Fruit fly (Drosophila melanogaster): Measurements from ENCODE around the gene CG15399.

CG15399 gene

dm6 chr2L:2734215-2734614, 37.4 kb downstream of the CG15399 start (continued):
- TF ChIP-seq fd96Cb (tag; optimal IDR thresholded peaks at IDR 0.05) (peak; percentile 26), Atf-2 (GFP tag; optimal IDR thresholded peaks at IDR 0.05) (peak; percentile 19), ssp (GFP tag; IDR thresholded peaks at IDR 0.05) (0 out of 2 replicates have a peak, but pooled peaks have one; percentile 9), CG8944 (GFP tag; optimal IDR thresholded peaks at IDR 0.05) (no peak), Bteb2 (GFP tag; optimal IDR thresholded peaks at IDR 0.05) (peak; percentile 42), CG13775 (GFP tag; optimal IDR thresholded peaks at IDR 0.05) (peak; percentile 49), CG9727 (GFP tag; optimal IDR thresholded peaks at IDR 0.05) (peak; percentile 66), Xbp1 (GFP tag; optimal IDR thresholded peaks at IDR 0.05) (peak; percentile 31), CG17359 (tag; optimal IDR thresholded peaks at IDR 0.05) (peak; percentile 17), Ssrp (tag; optimal IDR thresholded peaks at IDR 0.05) (no peak), CG17361 (GFP tag; IDR thresholded peaks at IDR 0.05) (peak; percentile 53; the same call in 1 of the 3 replicates), nau (GFP tag; optimal IDR thresholded peaks at IDR 0.05) (no peak), gem (tag; optimal IDR thresholded peaks at IDR 0.05) (peak; percentile 68), CG8924 (tag; optimal IDR thresholded peaks at IDR 0.05) (peak; percentile 23), pfk (GFP tag; optimal IDR thresholded peaks at IDR 0.05) (no peak), CG30403 (GFP tag; optimal IDR thresholded peaks at IDR 0.05) (peak; percentile 58), gcm2 (GFP tag; optimal IDR thresholded peaks at IDR 0.05) (peak; percentile 2), Dip2 (GFP tag; IDR thresholded peaks at IDR 0.05) (no peak), Sry-δ (GFP tag; optimal IDR thresholded peaks at IDR 0.05) (no peak), CG10366 (GFP tag; IDR thresholded peaks at IDR 0.05) (peak; percentile 34; the same call in 1 of the 2 replicates), Gug (GFP tag; IDR thresholded peaks at IDR 0.05) (peak; percentile 4; the same call in 1 of the 4 replicates), C15 (GFP tag; IDR thresholded peaks at IDR 0.05) (no peak), Sin3A (optimal IDR thresholded peaks at IDR 0.05) (no peak), CG32532 (GFP tag; IDR thresholded peaks at IDR 0.05) (peak; percentile 71), yki (optimal IDR thresholded peaks at IDR 0.05) (no peak), aop (GFP tag; IDR thresholded peaks at IDR 0.05) (no peak), CG11247 (GFP tag; IDR thresholded peaks at IDR 0.05) (no peak; the same call in 1 of the 2 replicates), vvl (GFP tag; IDR thresholded peaks at IDR 0.05) (peak; percentile 50), CG1832 (GFP tag; optimal IDR thresholded peaks at IDR 0.05) (no peak), HLH4C (GFP tag; IDR thresholded peaks at IDR 0.05; ENCODE audit: partially characterized antibody) (no peak), fd102C (GFP tag; optimal IDR thresholded peaks at IDR 0.05) (no peak), ttk (GFP tag; IDR thresholded peaks at IDR 0.05) (no peak), Hmr (GFP tag; optimal IDR thresholded peaks at IDR 0.05) (peak; percentile 67), unpg (GFP tag; optimal IDR thresholded peaks at IDR 0.05) (peak; percentile 45), hth (optimal IDR thresholded peaks at IDR 0.05) (no peak), CG4328 (GFP tag; optimal IDR thresholded peaks at IDR 0.05) (no peak), pho (GFP tag; optimal IDR thresholded peaks at IDR 0.05) (peak; percentile 76), otp (GFP tag; IDR thresholded peaks at IDR 0.05) (no peak), BtbVII (GFP tag; optimal IDR thresholded peaks at IDR 0.05) (peak; percentile 50), gro (GFP tag; optimal IDR thresholded peaks at IDR 0.05) (peak; percentile 64), CG17912 (GFP tag; optimal IDR thresholded peaks at IDR 0.05) (no peak), sd (tag; optimal IDR thresholded peaks at IDR 0.05) (no peak), br (optimal IDR thresholded peaks at IDR 0.05) (no peak), cad (GFP tag; optimal IDR thresholded peaks at IDR 0.05) (no peak), fu2 (GFP tag; optimal IDR thresholded peaks at IDR 0.05) (peak; percentile 42), CG6765 (GFP tag; optimal IDR thresholded peaks at IDR 0.05) (peak; percentile 27), Jarid2 (GFP tag; optimal IDR thresholded peaks at IDR 0.05) (no peak), CG3407 (GFP tag; optimal IDR thresholded peaks at IDR 0.05) (no peak), Blimp-1 (GFP tag; optimal IDR thresholded peaks at IDR 0.05) (peak; percentile 55), Hey (tag; optimal IDR thresholded peaks at IDR 0.05) (no peak), onecut (GFP tag; IDR thresholded peaks at IDR 0.05) (no peak), Dbx (GFP tag; IDR thresholded peaks at IDR 0.05) (peak; percentile 70), Neu2 (GFP tag; optimal IDR thresholded peaks at IDR 0.05; ENCODE audit: borderline replicate concordance) (no peak)

Data from whole organism, embryonic.